Fruit fly (Drosophila melanogaster): ENCODE results near the gene TFAM.

TFAM gene

DNA sequence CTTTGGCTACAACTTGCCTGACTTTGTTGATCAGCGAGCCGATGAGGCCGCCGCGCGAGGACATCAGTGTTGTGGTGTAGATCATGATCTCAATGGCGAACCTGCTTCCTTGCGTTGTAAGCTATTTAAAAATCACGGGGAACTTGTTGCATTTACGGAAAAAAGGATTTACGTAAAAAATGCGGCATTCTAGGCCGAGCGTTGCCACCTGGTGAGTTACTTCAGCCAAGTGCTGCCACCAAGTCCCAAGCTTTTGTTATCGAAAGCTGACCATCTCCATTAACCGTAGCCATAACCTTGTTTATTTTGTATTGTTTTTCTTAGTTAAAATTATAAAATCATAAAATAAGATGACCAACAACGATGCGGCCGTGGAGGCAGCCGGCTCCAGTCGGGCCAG is at the start of gene TFAM, which contains the start of gene CG5412:
TFAM (minus strand) TSS at position 222 of the 400 bp plus-strand sequence.
CG5412 (plus strand) TSS at position 265 of the 400 bp plus-strand sequence.
- TF ChIP-seq fd96Ca (GFP tag; IDR thresholded peaks at IDR 0.05), result no peak
- TF ChIP-seq EcR (GFP tag; optimal IDR thresholded peaks at IDR 0.05), result peak; percentile 64

DNA sequence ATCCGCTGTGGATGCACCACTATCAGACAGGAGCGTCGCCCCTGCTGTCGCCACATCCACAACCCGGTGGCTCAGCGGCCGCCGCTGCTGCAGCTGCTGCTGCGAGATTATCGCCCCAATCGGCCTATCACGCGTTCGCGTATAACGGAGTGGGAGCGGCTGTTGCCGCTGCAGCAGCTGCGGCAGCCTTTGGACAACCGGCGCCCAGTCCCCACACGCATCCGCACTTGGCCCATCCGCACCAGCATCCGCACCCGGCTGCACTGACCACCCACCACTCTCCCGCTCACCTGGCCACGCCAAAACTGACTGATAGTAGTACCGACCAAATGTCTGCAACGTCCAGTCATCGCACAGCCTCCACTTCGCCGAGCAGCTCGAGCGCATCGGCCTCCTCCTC is 49.3 kb upstream of the TFAM start:
- TF ChIP-seq CG32121 (GFP tag; IDR thresholded peaks at IDR 0.05), result no peak
- TF ChIP-seq fd96Ca (GFP tag; IDR thresholded peaks at IDR 0.05), result no peak
- TF ChIP-seq CG8301 (tag; optimal IDR thresholded peaks at IDR 0.05), result no peak
- TF ChIP-seq EcR (GFP tag; optimal IDR thresholded peaks at IDR 0.05), result no peak
- TF ChIP-seq gl (tag; optimal IDR thresholded peaks at IDR 0.05), result no peak
- no peak for TF ChIP-seq Pif1B (GFP tag; optimal IDR thresholded peaks at IDR 0.05)
- TF ChIP-seq CG8159 (tag; optimal IDR thresholded peaks at IDR 0.05), result no peak
- TF ChIP-seq CG4496 (GFP tag; IDR thresholded peaks at IDR 0.05), result no peak
- TF ChIP-seq CG34367 (tag; optimal IDR thresholded peaks at IDR 0.05), result no peak
- TF ChIP-seq Snoo (tag; optimal IDR thresholded peaks at IDR 0.05), result no peak

DNA sequence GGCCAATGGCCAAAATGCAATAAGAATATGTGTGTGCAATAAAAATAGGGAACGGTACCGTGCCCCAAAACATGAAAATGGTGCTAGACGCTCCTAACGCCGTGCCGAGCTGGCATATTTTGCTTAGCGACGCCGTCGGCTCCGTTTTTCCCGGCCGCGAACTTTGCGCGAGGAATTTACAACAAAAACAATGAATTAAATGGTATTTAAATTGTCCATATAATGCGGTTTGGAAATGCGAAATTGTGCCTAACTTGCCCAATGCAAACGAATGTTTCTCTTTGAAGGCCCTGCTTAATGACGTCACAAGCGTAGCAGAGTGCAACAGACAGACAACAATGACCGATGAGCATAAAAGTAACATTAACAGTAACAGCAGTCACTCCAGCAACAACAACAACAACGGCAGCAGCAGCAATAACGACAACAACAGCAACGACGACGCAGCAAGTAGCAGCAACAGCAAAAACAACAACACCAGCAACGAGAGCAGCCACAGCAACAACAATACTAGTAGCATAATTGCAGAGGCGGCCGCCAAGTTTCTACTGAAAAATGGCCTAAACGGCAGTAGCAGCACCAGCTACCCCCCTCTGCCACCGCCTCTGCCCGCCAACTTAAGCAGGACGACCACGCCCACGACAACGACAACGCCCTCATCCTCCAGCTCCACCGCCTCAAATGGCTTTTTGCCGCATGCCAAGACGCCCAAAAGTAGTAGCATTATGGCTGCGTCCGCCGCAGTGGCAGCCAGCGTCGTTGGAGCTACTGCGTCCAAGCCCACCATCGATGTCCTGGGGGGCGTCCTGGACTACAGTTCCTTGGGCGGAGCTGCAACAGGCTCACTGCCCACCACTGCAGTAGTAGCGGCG is 45.7 kb upstream of the TFAM start:
- TF ChIP-seq rn (GFP tag; IDR thresholded peaks at IDR 0.05) (no peak), Pif1A (GFP tag; optimal IDR thresholded peaks at IDR 0.05) (no peak), CG9948 (tag; optimal IDR thresholded peaks at IDR 0.05) (peak; percentile 29), CG17806 (tag; optimal IDR thresholded peaks at IDR 0.05) (no peak), CG8301 (tag; optimal IDR thresholded peaks at IDR 0.05) (no peak), Pif1B (GFP tag; optimal IDR thresholded peaks at IDR 0.05) (no peak), CG34367 (tag; optimal IDR thresholded peaks at IDR 0.05) (no peak)

DNA sequence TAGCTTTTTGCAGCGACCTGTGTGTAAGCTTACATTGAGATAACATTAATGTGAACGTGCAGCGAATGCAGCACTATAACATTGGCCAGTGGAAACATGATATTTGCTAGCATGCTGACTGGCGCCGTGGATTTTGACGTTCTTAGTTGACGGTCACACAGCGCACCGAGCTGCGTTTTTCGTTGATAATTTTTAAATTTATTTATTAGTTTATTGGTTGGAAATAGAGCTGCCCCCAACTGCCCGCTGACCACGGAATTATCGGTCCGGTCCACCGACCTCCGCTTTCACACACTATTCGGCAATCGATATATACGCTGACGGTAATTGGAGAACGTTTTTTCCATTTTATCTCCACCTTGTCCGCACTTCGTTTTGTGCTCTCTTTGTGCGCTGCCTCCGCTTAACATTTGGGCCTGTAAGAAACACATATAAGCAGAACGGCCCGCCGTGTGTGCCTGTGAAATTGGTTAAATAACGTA is 45.0 kb upstream of the TFAM start, which contains the start of gene H:
H (plus strand) TSS at position 134 of the 482 bp plus-strand sequence.
- no peak for TF ChIP-seq EcR (GFP tag; optimal IDR thresholded peaks at IDR 0.05)
- TF ChIP-seq CG17806 (tag; optimal IDR thresholded peaks at IDR 0.05), result no peak
- TF ChIP-seq CG15710 (tag; optimal IDR thresholded peaks at IDR 0.05), result no peak
- no peak for TF ChIP-seq CG34367 (tag; optimal IDR thresholded peaks at IDR 0.05)
- TF ChIP-seq CG4496 (GFP tag; IDR thresholded peaks at IDR 0.05), result no peak
- TF ChIP-seq D1 (tag; optimal IDR thresholded peaks at IDR 0.05), result no peak
- TF ChIP-seq CG9948 (tag; optimal IDR thresholded peaks at IDR 0.05), result no peak
- no peak for TF ChIP-seq CG8301 (tag; optimal IDR thresholded peaks at IDR 0.05)
- TF ChIP-seq gl (tag; optimal IDR thresholded peaks at IDR 0.05), result no peak
- TF ChIP-seq Snoo (tag; optimal IDR thresholded peaks at IDR 0.05), result no peak

DNA sequence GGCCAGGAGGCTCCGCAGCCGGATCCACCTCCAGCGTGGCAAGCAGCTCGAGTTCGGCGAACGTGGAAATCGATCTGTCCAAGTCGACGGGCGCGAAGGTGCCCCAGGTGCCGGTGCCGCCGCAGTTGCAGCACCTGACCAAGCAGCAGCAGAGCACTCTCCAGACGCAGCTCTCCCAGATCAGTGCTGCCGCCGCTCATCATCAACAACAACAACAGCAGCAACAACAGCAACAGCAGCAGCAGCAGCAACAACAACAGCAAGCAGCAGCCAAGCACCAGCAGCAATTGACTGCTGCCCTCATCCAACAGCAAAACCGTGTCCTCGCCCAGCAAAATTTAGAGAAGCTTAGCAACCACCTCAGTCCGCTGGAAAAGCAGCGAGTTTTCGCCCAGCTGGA is 42.1 kb upstream of the TFAM start:
- TF ChIP-seq CG8159 (tag; optimal IDR thresholded peaks at IDR 0.05), result no peak
- TF ChIP-seq CG13204 (GFP tag; optimal IDR thresholded peaks at IDR 0.05), result no peak
- no peak for TF ChIP-seq CG9948 (tag; optimal IDR thresholded peaks at IDR 0.05)
- no peak for TF ChIP-seq CG32121 (GFP tag; IDR thresholded peaks at IDR 0.05)
- no peak for TF ChIP-seq rn (GFP tag; IDR thresholded peaks at IDR 0.05)
- no peak for TF ChIP-seq CG14655 (GFP tag; optimal IDR thresholded peaks at IDR 0.05)
- no peak for TF ChIP-seq CG17806 (tag; optimal IDR thresholded peaks at IDR 0.05)
- no peak for TF ChIP-seq CG10348 (GFP tag; IDR thresholded peaks at IDR 0.05)
- TF ChIP-seq CG8301 (tag; optimal IDR thresholded peaks at IDR 0.05), result no peak
- no peak for TF ChIP-seq CG12605 (GFP tag; IDR thresholded peaks at IDR 0.05)
- no peak for TF ChIP-seq EcR (GFP tag; optimal IDR thresholded peaks at IDR 0.05)
- TF ChIP-seq CG4496 (GFP tag; IDR thresholded peaks at IDR 0.05), result no peak
- no peak for TF ChIP-seq fd96Ca (GFP tag; IDR thresholded peaks at IDR 0.05)
- no peak for TF ChIP-seq Pif1B (GFP tag; optimal IDR thresholded peaks at IDR 0.05)
- TF ChIP-seq D1 (tag; optimal IDR thresholded peaks at IDR 0.05), result no peak
- no peak for TF ChIP-seq Snoo (tag; optimal IDR thresholded peaks at IDR 0.05)
- TF ChIP-seq gl (tag; optimal IDR thresholded peaks at IDR 0.05), result no peak

DNA sequence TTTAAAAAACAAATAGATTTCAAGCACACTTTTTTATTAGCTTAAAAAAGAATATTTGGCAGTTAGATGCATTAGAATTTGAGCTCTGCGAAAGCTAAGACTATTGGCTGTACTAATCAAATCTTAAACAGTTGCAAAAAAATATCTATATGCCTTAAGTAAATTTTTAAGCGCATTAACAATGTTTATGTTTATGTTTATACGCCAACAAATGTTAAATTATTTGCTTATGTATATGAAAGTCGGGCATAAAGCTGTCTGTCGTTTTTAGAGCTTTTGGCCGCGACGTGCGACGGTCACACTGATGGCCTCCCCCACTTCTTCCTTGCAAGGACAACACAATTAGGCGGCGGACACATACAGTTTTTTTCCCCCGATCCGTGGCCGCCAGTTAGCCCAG is 40.8 kb upstream of the TFAM start, which contains the start of gene CG5466:
CG5466 (plus strand) TSS at position 301 of the 400 bp plus-strand sequence.
- TF ChIP-seq rn (GFP tag; IDR thresholded peaks at IDR 0.05) (no peak), CG17806 (tag; optimal IDR thresholded peaks at IDR 0.05) (no peak), CG10348 (GFP tag; IDR thresholded peaks at IDR 0.05) (no peak), CG4496 (GFP tag; IDR thresholded peaks at IDR 0.05) (0 out of 3 replicates have a peak, but pooled peaks have one; percentile 7), CG32121 (GFP tag; IDR thresholded peaks at IDR 0.05) (no peak), CG8159 (tag; optimal IDR thresholded peaks at IDR 0.05) (no peak), EcR (GFP tag; optimal IDR thresholded peaks at IDR 0.05) (no peak), Pif1A (GFP tag; optimal IDR thresholded peaks at IDR 0.05) (no peak)

DNA sequence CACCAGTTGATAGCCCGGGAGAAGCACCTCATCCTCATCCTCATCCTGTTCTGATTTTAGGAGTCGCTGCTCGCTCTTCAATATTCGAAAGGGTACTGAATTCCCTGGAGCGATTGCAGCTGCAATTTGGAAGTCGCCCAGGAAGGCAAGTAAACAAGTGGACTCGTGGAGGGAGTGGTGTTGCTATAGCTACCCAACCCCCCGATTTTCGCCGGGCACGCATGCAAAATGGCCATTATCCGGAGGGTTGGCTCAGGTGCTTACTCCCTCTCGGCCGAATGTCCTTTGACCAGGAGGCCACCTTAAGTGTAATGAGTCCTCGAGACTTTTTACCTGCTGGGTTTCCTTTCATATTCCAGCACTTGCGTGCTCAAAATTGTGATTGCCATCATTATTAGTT is 40.0 kb upstream of the TFAM start, which contains the start of gene CG15923:
CG15923 (minus strand) TSS at position 101 of the 400 bp plus-strand sequence.
- no peak for TF ChIP-seq Pif1B (GFP tag; optimal IDR thresholded peaks at IDR 0.05)
